Worm (Caenorhabditis elegans): ENCODE results near the gene F44G4.5.

F44G4.5 gene

DNA sequence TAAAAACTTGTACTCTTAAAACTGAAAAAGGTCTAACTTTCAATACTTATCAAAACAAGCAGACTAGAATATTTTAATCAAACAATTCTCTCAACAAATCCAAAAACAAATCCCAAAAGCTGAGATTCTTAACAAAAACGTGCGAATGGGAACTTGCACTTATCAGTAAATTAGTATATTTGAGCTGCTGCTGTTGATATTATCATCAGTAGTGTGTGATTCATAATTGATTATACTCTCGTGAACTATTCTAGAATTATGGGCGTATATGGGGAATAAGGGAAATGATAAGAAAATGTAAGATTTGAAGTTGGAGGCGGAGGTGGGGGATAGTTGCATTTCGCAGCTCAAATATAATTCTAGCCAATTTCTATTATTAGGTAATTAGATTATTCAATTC is 14.0 kb upstream of the F44G4.5 start:
- TF ChIP-seq lir-3 (tag; optimal IDR thresholded peaks at IDR 0.05), result no peak
- no peak for TF ChIP-seq zip-2 (tag; optimal IDR thresholded peaks at IDR 0.05)
- TF ChIP-seq nhr-11 (tag; optimal IDR thresholded peaks at IDR 0.05), result no peak
- no peak for TF ChIP-seq mxl-3 (GFP tag; optimal IDR thresholded peaks at IDR 0.05)
- no peak for TF ChIP-seq ceh-44 (GFP tag; IDR thresholded peaks at IDR 0.05)
- TF ChIP-seq nhr-6 (tag; optimal IDR thresholded peaks at IDR 0.05), result no peak
- no peak for TF ChIP-seq lin-13 (GFP tag; optimal IDR thresholded peaks at IDR 0.05)
- no peak for TF ChIP-seq dve-1 (tag; optimal IDR thresholded peaks at IDR 0.05; ENCODE audit: insufficient read depth)
- TF ChIP-seq mdl-1 (tag; optimal IDR thresholded peaks at IDR 0.05), result no peak
- TF ChIP-seq dmd-6 (GFP tag; IDR thresholded peaks at IDR 0.05), result no peak
- no peak for TF ChIP-seq duxl-1 (tag; optimal IDR thresholded peaks at IDR 0.05; ENCODE audit: poor library complexity)
- TF ChIP-seq lsy-2 (tag; optimal IDR thresholded peaks at IDR 0.05), result no peak

DNA sequence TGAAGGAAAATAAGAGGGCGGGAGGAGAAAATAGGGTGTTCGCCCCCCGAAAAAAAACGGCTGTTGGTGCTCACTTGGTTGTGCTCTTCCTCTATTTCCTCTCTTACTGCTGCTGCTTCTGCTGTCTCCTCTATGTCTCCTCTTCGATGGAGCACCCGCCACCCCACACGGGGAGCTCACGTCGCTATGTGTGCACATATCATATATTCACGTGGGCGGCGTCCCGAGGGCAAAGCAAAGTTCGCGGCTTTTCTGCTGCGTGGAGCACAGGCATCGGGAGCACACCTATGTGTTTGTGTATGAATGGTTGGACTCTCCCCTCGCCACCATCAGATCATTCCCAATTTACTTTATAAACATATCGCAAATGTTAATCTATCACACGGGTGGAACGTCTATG is 13.1 kb upstream of the F44G4.5 start:
- peak; percentile 94 for TF ChIP-seq hlh-30 (tag; optimal IDR thresholded peaks at IDR 0.05; ENCODE audit: insufficient read depth)
- TF ChIP-seq mep-1 (tag; optimal IDR thresholded peaks at IDR 0.05), result peak; percentile 36
- TF ChIP-seq F26F4.8 (GFP tag; conservative IDR thresholded peaks at IDR 0.05), result no peak
- peak in 1 of 2 experiments; percentile 54 for TF ChIP-seq mdl-1 (tag; optimal IDR thresholded peaks at IDR 0.05)
- 0 out of 2 replicates have a peak, but pooled peaks have one; percentile 42 for TF ChIP-seq ceh-20 (GFP tag; IDR thresholded peaks at IDR 0.05)
- peak; percentile 72 for TF ChIP-seq set-16 (GFP tag; IDR thresholded peaks at IDR 0.05)
- no peak for TF ChIP-seq vab-7 (GFP tag; IDR thresholded peaks at IDR 0.05)
- peak; percentile 5 for TF ChIP-seq nhr-11 (tag; optimal IDR thresholded peaks at IDR 0.05)
- TF ChIP-seq hif-1 (tag; optimal IDR thresholded peaks at IDR 0.05), result peak in 1 of 2 experiments; percentile 28
- TF ChIP-seq unc-130 (GFP tag; optimal IDR thresholded peaks at IDR 0.05), result no peak
- no peak for TF ChIP-seq madf-9 (GFP tag; conservative IDR thresholded peaks at IDR 0.05)
- TF ChIP-seq ZK337.2 (GFP tag; IDR thresholded peaks at IDR 0.05), result no peak
- peak; percentile 21 for TF ChIP-seq mes-2 (tag; optimal IDR thresholded peaks at IDR 0.05; ENCODE audit: poor library complexity, severe bottlenecking)
- peak; percentile 63 for TF ChIP-seq hlh-11 (tag; optimal IDR thresholded peaks at IDR 0.05)
- no peak for TF ChIP-seq ama-1 (optimal IDR thresholded peaks at IDR 0.05)
- 0 out of 2 replicates have a peak, but pooled peaks have one; percentile 20 for TF ChIP-seq ctbp-1 (GFP tag; IDR thresholded peaks at IDR 0.05)
- peak; percentile 65 for TF ChIP-seq mxl-3 (GFP tag; optimal IDR thresholded peaks at IDR 0.05)
- peak; percentile 74 for TF ChIP-seq hmg-1.1 (GFP tag; IDR thresholded peaks at IDR 0.05)
- peak; percentile 34 for TF ChIP-seq dmd-6 (GFP tag; IDR thresholded peaks at IDR 0.05)
- TF ChIP-seq dmd-9 (GFP tag; IDR thresholded peaks at IDR 0.05), result 0 out of 2 replicates have a peak, but pooled peaks have one; percentile 19

DNA sequence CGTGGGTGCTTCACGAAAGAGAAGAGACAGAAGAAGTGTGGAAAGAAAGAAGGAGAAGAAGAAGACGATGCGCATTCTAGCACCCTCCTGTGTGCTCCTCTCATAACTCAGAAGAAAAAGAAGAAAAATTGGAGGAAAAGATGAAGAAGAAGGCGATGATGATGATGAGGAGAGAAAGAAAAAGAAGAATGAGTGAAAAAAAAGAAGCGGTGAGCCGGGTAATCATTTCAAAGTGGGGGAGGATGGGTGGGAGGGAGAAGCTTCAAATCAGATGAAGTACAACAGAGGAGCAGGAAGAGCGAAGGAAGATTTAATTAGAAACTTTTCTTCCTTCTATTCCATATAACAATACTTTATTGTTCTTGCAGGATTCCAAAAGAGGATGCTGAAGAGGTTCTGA is 10.5 kb upstream of the F44G4.5 start:
- TF ChIP-seq lin-15B (tag; optimal IDR thresholded peaks at IDR 0.05), result no peak
- TF ChIP-seq F10B5.3 (tag; optimal IDR thresholded peaks at IDR 0.05), result no peak
- peak; percentile 9 for TF ChIP-seq fkh-10 (GFP tag; optimal IDR thresholded peaks at IDR 0.05)
- peak in 1 of 2 experiments; percentile 55 for TF ChIP-seq unc-62 (GFP tag; optimal IDR thresholded peaks at IDR 0.05 in 1 of 2)
- no peak for TF ChIP-seq unc-62 (tag; optimal IDR thresholded peaks at IDR 0.05)
- TF ChIP-seq lsy-2 (tag; optimal IDR thresholded peaks at IDR 0.05), result peak in 1 of 2 experiments; percentile 2
- TF ChIP-seq duxl-1 (tag; optimal IDR thresholded peaks at IDR 0.05; ENCODE audit: poor library complexity), result no peak
- TF ChIP-seq spr-3 (GFP tag; optimal IDR thresholded peaks at IDR 0.05), result no peak
- no peak for TF ChIP-seq egl-43 (GFP tag; IDR thresholded peaks at IDR 0.05)
- peak; percentile 65 for TF ChIP-seq aha-1 (tag)
- TF ChIP-seq ctbp-1 (GFP tag; IDR thresholded peaks at IDR 0.05), result peak; percentile 57; the same call in 1 of the 2 replicates

Data from whole organism, L4 larva.